Worm (Caenorhabditis elegans) whole organism, L2 larva: ENCODE data around the gene F23D12.7.

ENCODE experiments used
- elt-3 ChIP-seq: sonication (generic microtip); optimal IDR thresholded peaks from 2 replicates; lab custom pipeline; 2017; ENCODE audit warnings: missing biosample characterization, missing genetic modification characterization
- nhr-11 ChIP-seq: fragments of 150-350 bp; optimal IDR thresholded peaks from 2 replicates; lab custom pipeline; 2014; ENCODE audit warnings: missing biosample characterization, missing genetic modification characterization
- skn-1 ChIP-seq: sonication (generic microtip); optimal IDR thresholded peaks from 2 replicates; lab custom pipeline; 2017; ENCODE audit warnings: missing biosample characterization, missing genetic modification characterization
- ztf-1 ChIP-seq: fragments of 200-800 bp; sonication (Bioruptor generic); conservative IDR thresholded peaks from 2 replicates; pipeline ENCODE4 v1.3.6; 2022; ENCODE audit warnings: missing genetic modification characterization, missing compliant biosample characterization

ce11 chrX:14466532-14466931 is 12.9 kb upstream of the F23D12.7 start, which contains the start of gene M163.21:
- no peak for TF ChIP-seq nhr-11 (tag; lab: Kevin White, UChicago)
- no peak for TF ChIP-seq ztf-1 (GFP tag; lab: Robert Waterston, UW)
- no peak for TF ChIP-seq skn-1 (tag; lab: Kevin White, UChicago)
- no peak for TF ChIP-seq elt-3 (tag; lab: Kevin White, UChicago)
